Worm (Caenorhabditis elegans) whole organism, L2 larva: ENCODE data around the gene F08F1.9.

ENCODE experiments used
- crh-2 ChIP-seq: sonication (generic microtip); optimal IDR thresholded peaks from 2 replicates; lab custom pipeline; 2017; ENCODE audit warnings: missing biosample characterization, missing genetic modification characterization
- elt-1 ChIP-seq: fragments of 150-350 bp; optimal IDR thresholded peaks from 2 replicates; lab custom pipeline; 2014; ENCODE audit warnings: missing biosample characterization, missing genetic modification characterization
- skn-1 ChIP-seq: sonication (generic microtip); optimal IDR thresholded peaks from 2 replicates; lab custom pipeline; 2017; ENCODE audit warnings: missing biosample characterization, missing genetic modification characterization
- unc-55 ChIP-seq: fragments of 150-350 bp; sonication (generic microtip); optimal IDR thresholded peaks from 3 replicates; lab custom pipeline; 2014; ENCODE audit warnings: missing biosample characterization, missing genetic modification reagents, missing genetic modification characterization
- zag-1 ChIP-seq: fragments of 150-350 bp; optimal IDR thresholded peaks from 2 replicates; lab custom pipeline; 2014; ENCODE audit warnings: missing biosample characterization, missing genetic modification characterization
- ztf-11 ChIP-seq: sonication (generic microtip); optimal IDR thresholded peaks from 2 replicates; lab custom pipeline; 2017; ENCODE audit warnings: missing biosample characterization, missing genetic modification characterization

DNA sequence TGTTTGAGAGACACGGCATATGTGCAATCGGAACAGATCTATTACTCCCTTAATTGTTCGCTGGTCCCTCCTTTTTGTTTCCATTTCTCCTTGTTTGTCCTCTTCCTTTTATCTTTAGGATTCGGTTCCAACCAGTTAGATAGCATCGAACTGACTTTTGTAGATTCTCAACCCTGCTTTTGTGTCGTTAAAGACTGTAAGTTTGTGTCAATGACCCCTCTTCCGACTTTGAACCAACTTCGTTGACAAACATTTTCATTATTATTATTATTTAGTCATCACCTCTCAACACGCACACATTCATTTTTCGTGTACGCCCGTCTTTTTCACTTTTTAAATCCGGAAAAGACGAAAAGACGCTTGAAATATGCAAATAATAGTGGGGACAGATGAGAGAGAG, 35.5 kb upstream of the F08F1.9 start, which contains the start of gene F16F9.1:
- no peak for TF ChIP-seq elt-1 (tag; lab: Kevin White, UChicago)
- TF ChIP-seq zag-1 (tag; lab: Kevin White, UChicago), result no peak
- no peak for TF ChIP-seq ztf-11 (tag; lab: Kevin White, UChicago)
- TF ChIP-seq unc-55, result no peak
- TF ChIP-seq skn-1, result no peak
- TF ChIP-seq crh-2 (tag; lab: Kevin White, UChicago), result no peak
